Fruit fly (Drosophila melanogaster) whole organism, embryonic: ENCODE measurements around the gene Nepl14.

Experiments
- Antp ChIP-seq: fragments of 200-800 bp; sonication (Bioruptor generic); optimal IDR thresholded peaks from 3 replicates; lab custom pipeline; 2016; ENCODE audit warnings: missing biosample characterization, missing genetic modification characterization
- BtbVII ChIP-seq: fragments of 200-800 bp; sonication (Bioruptor generic); optimal IDR thresholded peaks from 3 replicates; lab custom pipeline; 2017; ENCODE audit warnings: missing biosample characterization, mild to moderate bottlenecking, missing genetic modification characterization
- CG10267 ChIP-seq: fragments of 200-800 bp; sonication (Bioruptor generic); optimal IDR thresholded peaks from 2 replicates; lab custom pipeline; 2018; ENCODE audit warnings: missing biosample characterization, mild to moderate bottlenecking, missing genetic modification characterization, moderate library complexity
- CG10543 ChIP-seq: fragments of 200-800 bp; sonication (Bioruptor generic); optimal IDR thresholded peaks from 3 replicates; lab custom pipeline; 2017; ENCODE audit warnings: missing biosample characterization, mild to moderate bottlenecking, missing genetic modification characterization, moderate library complexity
- CG10959 ChIP-seq: fragments of 200-800 bp; sonication (Bioruptor generic); IDR thresholded peaks from 2 replicates; pipeline ENCODE4 v1.3.6; 2022; ENCODE audit warnings: missing biosample characterization, missing genetic modification characterization
- CG11723 ChIP-seq: fragments of 200-800 bp; sonication (Bioruptor generic); optimal IDR thresholded peaks from 2 replicates; lab custom pipeline; 2017; ENCODE audit warnings: missing biosample characterization, mild to moderate bottlenecking, missing genetic modification characterization
- CG12104 ChIP-seq: fragments of 200-800 bp; sonication (Bioruptor generic); optimal IDR thresholded peaks from 3 replicates; lab custom pipeline; 2016; ENCODE audit warnings: missing biosample characterization, missing genetic modification characterization
- CG13287 ChIP-seq: fragments of 200-800 bp; sonication (Bioruptor generic); IDR thresholded peaks from 2 replicates; pipeline ENCODE4 v1.3.6; 2022; ENCODE audit warnings: missing biosample characterization, missing genetic modification characterization; ENCODE audit not compliant: partially characterized antibody
- CG13624 ChIP-seq: fragments of 200-800 bp; sonication (Bioruptor generic); optimal IDR thresholded peaks from 2 replicates; lab custom pipeline; 2016; ENCODE audit warnings: missing biosample characterization, missing genetic modification characterization
- CG14014 ChIP-seq: fragments of 200-800 bp; sonication (Bioruptor generic); IDR thresholded peaks from 2 replicates; pipeline ENCODE4 v1.3.6; 2022; ENCODE audit warnings: missing biosample characterization, missing genetic modification characterization
- CG14441 ChIP-seq: fragments of 200-800 bp; sonication (Bioruptor generic); IDR thresholded peaks from 2 replicates; pipeline ENCODE4 v1.3.6; 2022; ENCODE audit warnings: missing biosample characterization, missing genetic modification characterization
- CG17612 ChIP-seq: fragments of 200-800 bp; sonication (Bioruptor generic); IDR thresholded peaks from 2 replicates; pipeline ENCODE4 v1.3.6; 2022; ENCODE audit warnings: missing biosample characterization, missing genetic modification characterization
- CG1792 ChIP-seq: fragments of 200-800 bp; sonication (Bioruptor generic); optimal IDR thresholded peaks from 2 replicates; lab custom pipeline; 2016; ENCODE audit warnings: missing biosample characterization, missing genetic modification characterization
- CG2712 ChIP-seq: fragments of 200-800 bp; optimal IDR thresholded peaks from 3 replicates; lab custom pipeline; 2019; ENCODE audit warnings: missing biosample characterization, mild to moderate bottlenecking, missing genetic modification characterization, moderate library complexity
- CG31365 ChIP-seq: fragments of 200-800 bp; sonication (Bioruptor generic); optimal IDR thresholded peaks from 2 replicates; lab custom pipeline; 2018; ENCODE audit warnings: missing biosample characterization, mild to moderate bottlenecking, missing genetic modification characterization
- CG34376 ChIP-seq: fragments of 200-800 bp; sonication (Bioruptor generic); optimal IDR thresholded peaks from 2 replicates; lab custom pipeline; 2018; ENCODE audit warnings: missing biosample characterization, mild to moderate bottlenecking, missing genetic modification characterization
- CG3847 ChIP-seq: fragments of 200-800 bp; sonication (Bioruptor generic); IDR thresholded peaks from 2 replicates; pipeline ENCODE4 v1.3.6; 2022; ENCODE audit warnings: missing biosample characterization, missing genetic modification characterization
- CG4328 ChIP-seq: fragments of 200-800 bp; sonication (Bioruptor generic); optimal IDR thresholded peaks from 3 replicates; lab custom pipeline; 2017; ENCODE audit warnings: missing biosample characterization, missing genetic modification reagents, missing genetic modification characterization
- CG6683 ChIP-seq: fragments of 200-800 bp; sonication (Bioruptor generic); optimal IDR thresholded peaks from 2 replicates; lab custom pipeline; 2017; ENCODE audit warnings: missing biosample characterization, mild to moderate bottlenecking, missing genetic modification characterization, missing genetic modification reagents
- CG7271 ChIP-seq: fragments of 200-800 bp; sonication (Bioruptor generic); optimal IDR thresholded peaks from 2 replicates; lab custom pipeline; 2018; ENCODE audit warnings: missing biosample characterization, mild to moderate bottlenecking, missing genetic modification characterization, moderate library complexity
- CG9437 ChIP-seq: fragments of 200-800 bp; sonication (Bioruptor generic); optimal IDR thresholded peaks from 2 replicates; lab custom pipeline; 2018; ENCODE audit warnings: missing biosample characterization, mild to moderate bottlenecking, missing genetic modification characterization
- CG9817 ChIP-seq: fragments of 200-800 bp; sonication (Bioruptor generic); optimal IDR thresholded peaks from 2 replicates; lab custom pipeline; 2018; ENCODE audit warnings: missing biosample characterization, mild to moderate bottlenecking, missing genetic modification characterization, moderate library complexity
- H15 ChIP-seq: fragments of 200-800 bp; sonication (Bioruptor generic); IDR thresholded peaks from 3 replicates; pipeline ENCODE4 v1.3.6; 2022; ENCODE audit warnings: missing biosample characterization, missing genetic modification characterization
- Lpt ChIP-seq: fragments of >200 bp; optimal IDR thresholded peaks from 2 replicates; lab custom pipeline; 2018; ENCODE audit warnings: missing biosample characterization, missing genetic modification characterization
- MBD-R2 ChIP-seq: fragments of 200-800 bp; sonication (Bioruptor generic); IDR thresholded peaks from 2 replicates; pipeline ENCODE4 v1.3.6; 2022; ENCODE audit warnings: missing biosample characterization, missing genetic modification characterization
- Neu2 ChIP-seq: fragments of 200-800 bp; sonication (Bioruptor generic); optimal IDR thresholded peaks from 3 replicates; lab custom pipeline; 2016; ENCODE audit warnings: missing biosample characterization, missing genetic modification characterization, borderline replicate concordance
- Nf-YC ChIP-seq: fragments of 200-800 bp; optimal IDR thresholded peaks from 3 replicates; lab custom pipeline; 2019; ENCODE audit warnings: missing biosample characterization, mild to moderate bottlenecking, missing genetic modification characterization, moderate library complexity
- NfI ChIP-seq: fragments of 200-800 bp; sonication (Bioruptor generic); optimal IDR thresholded peaks from 3 replicates; lab custom pipeline; 2018; ENCODE audit warnings: missing biosample characterization, mild to moderate bottlenecking, missing genetic modification characterization, moderate library complexity
- Xbp1 ChIP-seq: fragments of 200-800 bp; sonication (Bioruptor generic); optimal IDR thresholded peaks from 3 replicates; lab custom pipeline; 2016; ENCODE audit warnings: missing biosample characterization, mild to moderate bottlenecking, missing genetic modification characterization
- ato ChIP-seq: fragments of 200-800 bp; sonication (Bioruptor generic); IDR thresholded peaks from 2 replicates; pipeline ENCODE4 v1.3.6; 2022; ENCODE audit warnings: missing biosample characterization, missing genetic modification characterization; ENCODE audit not compliant: partially characterized antibody
- bab2 ChIP-seq: fragments of 200-800 bp; sonication (Bioruptor generic); optimal IDR thresholded peaks from 2 replicates; lab custom pipeline; 2016; ENCODE audit warnings: missing biosample characterization, missing genetic modification characterization
- chm ChIP-seq: fragments of 200-800 bp; sonication (Bioruptor generic); IDR thresholded peaks from 2 replicates; pipeline ENCODE4 v1.3.6; 2022; ENCODE audit warnings: missing biosample characterization, missing genetic modification characterization
- crp ChIP-seq, 2 experiments: fragments of 200-800 bp; sonication (Bioruptor generic); optimal IDR thresholded peaks; 2 replicates in 1 of 2; 3 replicates in 1 of 2; lab custom pipeline; 2017; ENCODE audit warnings: missing biosample characterization in 2 of 2, missing genetic modification characterization in 2 of 2, mild to moderate bottlenecking in 1 of 2, moderate library complexity in 1 of 2
- dmrt11E ChIP-seq: fragments of 200-800 bp; sonication (Bioruptor generic); optimal IDR thresholded peaks from 3 replicates; lab custom pipeline; 2018; ENCODE audit warnings: missing biosample characterization, mild to moderate bottlenecking, missing genetic modification characterization, moderate library complexity
- dmrt99B ChIP-seq: fragments of 200-800 bp; sonication (Bioruptor generic); optimal IDR thresholded peaks from 2 replicates; lab custom pipeline; 2018; ENCODE audit warnings: missing biosample characterization, mild to moderate bottlenecking, missing genetic modification characterization, moderate library complexity
- ems ChIP-seq: fragments of 200-800 bp; sonication (Bioruptor generic); optimal IDR thresholded peaks from 3 replicates; lab custom pipeline; 2016; ENCODE audit warnings: missing biosample characterization, missing genetic modification characterization
- fd102C ChIP-seq: fragments of 200-800 bp; sonication (Bioruptor generic); optimal IDR thresholded peaks from 2 replicates; lab custom pipeline; 2018; ENCODE audit warnings: missing biosample characterization, mild to moderate bottlenecking, missing genetic modification characterization, moderate library complexity
- fru ChIP-seq: fragments of >200 bp; optimal IDR thresholded peaks from 2 replicates; lab custom pipeline; 2017
- ftz-f1 ChIP-seq: fragments of 200-800 bp; sonication (Bioruptor generic); optimal IDR thresholded peaks from 2 replicates; lab custom pipeline; 2016; ENCODE audit warnings: missing biosample characterization, missing genetic modification characterization
- gcm2 ChIP-seq: fragments of 200-800 bp; sonication (Bioruptor generic); optimal IDR thresholded peaks from 2 replicates; lab custom pipeline; 2016; ENCODE audit warnings: missing biosample characterization, missing genetic modification characterization
- insv ChIP-seq, 2 experiments: fragments of 200-800 bp; sonication (Bioruptor generic); optimal IDR thresholded peaks; 3 replicates each; lab custom pipeline; 2016 to 2018; ENCODE audit warnings: missing biosample characterization in 2 of 2, missing genetic modification characterization in 2 of 2
- nerfin-1 ChIP-seq: fragments of 200-800 bp; sonication (Bioruptor generic); optimal IDR thresholded peaks from 3 replicates; lab custom pipeline; 2019; ENCODE audit warnings: missing biosample characterization, mild to moderate bottlenecking, missing genetic modification characterization, moderate library complexity
- peb ChIP-seq: fragments of 200-800 bp; sonication (Bioruptor generic); IDR thresholded peaks from 2 replicates; pipeline ENCODE4 v1.3.6; 2022; ENCODE audit warnings: missing biosample characterization, missing genetic modification characterization
- phol ChIP-seq: fragments of 200-800 bp; sonication (Bioruptor generic); optimal IDR thresholded peaks from 3 replicates; lab custom pipeline; 2018; ENCODE audit warnings: missing biosample characterization, mild to moderate bottlenecking, missing genetic modification characterization, moderate library complexity
- pnt ChIP-seq: fragments of 200-800 bp; sonication (Bioruptor generic); optimal IDR thresholded peaks from 3 replicates; lab custom pipeline; 2016; ENCODE audit warnings: missing biosample characterization, missing genetic modification characterization
- shn ChIP-seq: fragments of 200-800 bp; sonication (Bioruptor generic); optimal IDR thresholded peaks from 3 replicates; lab custom pipeline; 2016; ENCODE audit warnings: missing biosample characterization, missing genetic modification characterization
- sob ChIP-seq: fragments of 200-800 bp; sonication (Bioruptor generic); IDR thresholded peaks from 2 replicates; pipeline ENCODE4 v1.3.6; 2022; ENCODE audit warnings: missing biosample characterization, missing genetic modification characterization
- sqz ChIP-seq: fragments of 200-800 bp; sonication (Bioruptor generic); optimal IDR thresholded peaks from 3 replicates; lab custom pipeline; 2018; ENCODE audit warnings: missing biosample characterization, mild to moderate bottlenecking, missing genetic modification characterization
- ssp ChIP-seq: fragments of 200-800 bp; sonication (Bioruptor generic); IDR thresholded peaks from 2 replicates; pipeline ENCODE4 v1.3.6; 2022; ENCODE audit warnings: missing biosample characterization, missing genetic modification characterization
- tup ChIP-seq: fragments of 200-800 bp; sonication (Bioruptor generic); optimal IDR thresholded peaks from 2 replicates; lab custom pipeline; 2016; ENCODE audit warnings: missing biosample characterization, mild to moderate bottlenecking, missing genetic modification characterization, moderate library complexity
- vvl ChIP-seq: fragments of 200-800 bp; sonication (Bioruptor generic); IDR thresholded peaks from 2 replicates; pipeline ENCODE4 v1.3.6; 2022; ENCODE audit warnings: missing biosample characterization, missing genetic modification characterization
- zen ChIP-seq: fragments of 200-800 bp; sonication (Bioruptor generic); optimal IDR thresholded peaks from 3 replicates; lab custom pipeline; 2018; ENCODE audit warnings: missing biosample characterization, mild to moderate bottlenecking, missing genetic modification characterization, moderate library complexity

Nepl14 gene

dm6 chr3R:22719607-22719949 is 43.9 kb downstream of the Nepl14 start (continued):
- TF ChIP-seq insv (GFP tag; optimal IDR thresholded peaks at IDR 0.05; lab: Kevin White, UChicago) (no peak), chm (GFP tag; lab: Robert Waterston, UW) (no peak), phol (tag; lab: Kevin White, UChicago) (peak; percentile 50), ssp (GFP tag; lab: Robert Waterston, UW) (no peak), fru (lab: Kevin White, UChicago) (no peak), dmrt99B (tag; lab: Kevin White, UChicago) (peak; percentile 65), CG10267 (tag; lab: Kevin White, UChicago) (peak; percentile 51), zen (tag; lab: Kevin White, UChicago) (peak; percentile 16), Xbp1 (peak; percentile 20), CG13287 (GFP tag; lab: Robert Waterston, UW) (no peak), Nf-YC (tag; lab: Kevin White, UChicago) (no peak), Antp (GFP tag; lab: Kevin White, UChicago) (no peak), CG34376 (GFP tag; lab: Kevin White, UChicago) (no peak), sqz (GFP tag; lab: Kevin White, UChicago) (no peak), tup (GFP tag; lab: Kevin White, UChicago) (no peak), fd102C (GFP tag; lab: Kevin White, UChicago) (no peak), bab2 (GFP tag; lab: Kevin White, UChicago) (peak; percentile 35), sob (GFP tag; lab: Robert Waterston, UW) (no peak), CG12104 (no peak), CG11723 (GFP tag; lab: Kevin White, UChicago) (no peak), CG3847 (GFP tag; lab: Robert Waterston, UW) (0 out of 2 replicates have a peak, but pooled peaks have one; percentile 18), CG14014 (no peak), CG13624 (GFP tag; lab: Kevin White, UChicago) (no peak), dmrt11E (tag; lab: Kevin White, UChicago) (peak; percentile 32), gcm2 (GFP tag; lab: Kevin White, UChicago) (no peak), CG9437 (GFP tag; lab: Kevin White, UChicago) (no peak), ems (GFP tag; lab: Kevin White, UChicago) (no peak), crp (GFP tag; optimal IDR thresholded peaks at IDR 0.05; lab: Kevin White, UChicago) (no peak), H15 (no peak), Neu2 (GFP tag; lab: Kevin White, UChicago) (no peak), BtbVII (no peak), CG17612 (GFP tag; lab: Robert Waterston, UW) (no peak), CG7271 (tag; lab: Kevin White, UChicago) (no peak), CG6683 (GFP tag; lab: Kevin White, UChicago) (no peak), nerfin-1 (peak; percentile 71), NfI (GFP tag; lab: Kevin White, UChicago) (no peak), Lpt (no peak), ato (GFP tag; lab: Robert Waterston, UW) (no peak), CG14441 (GFP tag; lab: Robert Waterston, UW) (no peak), peb (no peak), MBD-R2 (GFP tag; lab: Robert Waterston, UW) (no peak; the same call in 1 of the 2 replicates), ftz-f1 (GFP tag; lab: Kevin White, UChicago) (no peak), CG10959 (GFP tag; lab: Robert Waterston, UW) (no peak), CG1792 (GFP tag; lab: Kevin White, UChicago) (no peak), pnt (GFP tag; lab: Kevin White, UChicago) (peak; percentile 27), CG2712 (tag; lab: Kevin White, UChicago) (peak; percentile 62), CG10543 (peak; percentile 35), shn (no peak), vvl (0 out of 2 replicates have a peak, but pooled peaks have one; percentile 23), CG31365 (tag; lab: Kevin White, UChicago) (no peak), CG4328 (no peak), CG9817 (tag; lab: Kevin White, UChicago) (peak; percentile 23)
